Fruit fly (Drosophila melanogaster) whole organism, pupa: ENCODE data around the gene CG11504.

ENCODE experiments used
- CG10348 ChIP-seq: fragments of 200-800 bp; sonication (Bioruptor generic); IDR thresholded peaks from 2 replicates; pipeline ENCODE4 v1.3.6; 2022; ENCODE audit warnings: missing biosample characterization, missing genetic modification characterization
- CG12605 ChIP-seq: fragments of 200-800 bp; sonication (Bioruptor generic); IDR thresholded peaks from 2 replicates; pipeline ENCODE4 v1.3.6; 2022; ENCODE audit warnings: missing biosample characterization, missing genetic modification characterization
- CG13204 ChIP-seq: fragments of 200-800 bp; sonication (Bioruptor generic); optimal IDR thresholded peaks from 2 replicates; lab custom pipeline; 2018; ENCODE audit warnings: missing biosample characterization, mild to moderate bottlenecking, missing genetic modification characterization, moderate library complexity
- CG14655 ChIP-seq: fragments of 200-800 bp; sonication (Bioruptor generic); optimal IDR thresholded peaks from 3 replicates; lab custom pipeline; 2017; ENCODE audit warnings: mild to moderate bottlenecking, missing biosample characterization, missing genetic modification reagents, missing genetic modification characterization
- CG15710 ChIP-seq: fragments of 200-800 bp; sonication (Bioruptor generic); optimal IDR thresholded peaks from 2 replicates; lab custom pipeline; 2018; ENCODE audit warnings: missing biosample characterization, mild to moderate bottlenecking, missing genetic modification characterization, moderate library complexity
- CG17806 ChIP-seq: fragments of 200-800 bp; sonication (Bioruptor generic); optimal IDR thresholded peaks from 2 replicates; lab custom pipeline; 2018; ENCODE audit warnings: missing biosample characterization, mild to moderate bottlenecking, missing genetic modification characterization, moderate library complexity
- CG32121 ChIP-seq: fragments of 200-800 bp; sonication (Bioruptor generic); IDR thresholded peaks from 2 replicates; pipeline ENCODE4 v1.3.6; 2022; ENCODE audit warnings: missing biosample characterization, missing genetic modification characterization
- CG34367 ChIP-seq: fragments of 200-800 bp; sonication (Bioruptor generic); optimal IDR thresholded peaks from 2 replicates; lab custom pipeline; 2018; ENCODE audit warnings: missing biosample characterization, mild to moderate bottlenecking, missing genetic modification characterization
- CG4496 ChIP-seq: fragments of 200-800 bp; sonication (Bioruptor generic); IDR thresholded peaks from 3 replicates; pipeline ENCODE4 v1.3.6; 2022; ENCODE audit warnings: missing biosample characterization, missing genetic modification characterization
- CG8159 ChIP-seq: fragments of 200-800 bp; sonication (Bioruptor generic); optimal IDR thresholded peaks from 3 replicates; lab custom pipeline; 2018; ENCODE audit warnings: missing biosample characterization, mild to moderate bottlenecking, missing genetic modification characterization, moderate library complexity
- CG8301 ChIP-seq: fragments of 200-800 bp; sonication (Bioruptor generic); optimal IDR thresholded peaks from 2 replicates; lab custom pipeline; 2018; ENCODE audit warnings: missing biosample characterization, mild to moderate bottlenecking, missing genetic modification characterization
- CG9948 ChIP-seq: fragments of 200-800 bp; sonication (Bioruptor generic); optimal IDR thresholded peaks from 2 replicates; lab custom pipeline; 2018; ENCODE audit warnings: missing biosample characterization, mild to moderate bottlenecking, missing genetic modification characterization, moderate library complexity
- D1 ChIP-seq: fragments of 200-800 bp; sonication (Bioruptor generic); optimal IDR thresholded peaks from 2 replicates; lab custom pipeline; 2018; ENCODE audit warnings: missing biosample characterization, mild to moderate bottlenecking, missing genetic modification characterization, moderate library complexity
- EcR ChIP-seq: fragments of 200-800 bp; sonication (Bioruptor generic); optimal IDR thresholded peaks from 3 replicates; lab custom pipeline; 2019; ENCODE audit warnings: missing biosample characterization, missing genetic modification characterization, mild to moderate bottlenecking, moderate library complexity, missing genetic modification reagents
- Ets98B ChIP-seq: fragments of 200-800 bp; sonication (Bioruptor generic); IDR thresholded peaks from 2 replicates; pipeline ENCODE4 v1.3.6; 2022; ENCODE audit warnings: missing biosample characterization, missing genetic modification characterization
- Pif1A ChIP-seq: fragments of 200-800 bp; sonication (Bioruptor generic); optimal IDR thresholded peaks from 3 replicates; lab custom pipeline; 2016; ENCODE audit warnings: missing biosample characterization, missing genetic modification characterization
- Pif1B ChIP-seq: fragments of 200-800 bp; sonication (Bioruptor generic); optimal IDR thresholded peaks from 3 replicates; lab custom pipeline; 2016; ENCODE audit warnings: missing biosample characterization, missing genetic modification characterization
- Snoo ChIP-seq: fragments of 200-800 bp; sonication (Bioruptor generic); optimal IDR thresholded peaks from 3 replicates; lab custom pipeline; 2017; ENCODE audit warnings: missing biosample characterization, mild to moderate bottlenecking, missing genetic modification characterization, inconsistent platforms
- fd96Ca ChIP-seq: fragments of 200-800 bp; sonication (Bioruptor generic); IDR thresholded peaks from 3 replicates; pipeline ENCODE4 v1.3.6; 2022; ENCODE audit warnings: missing biosample characterization, missing genetic modification characterization
- gl ChIP-seq: fragments of 200-800 bp; sonication (Bioruptor generic); optimal IDR thresholded peaks from 2 replicates; lab custom pipeline; 2018; ENCODE audit warnings: missing biosample characterization, mild to moderate bottlenecking, missing genetic modification characterization
- rn ChIP-seq: fragments of 200-800 bp; sonication (Bioruptor generic); IDR thresholded peaks from 2 replicates; pipeline ENCODE4 v1.3.6; 2022; ENCODE audit warnings: missing biosample characterization, missing genetic modification characterization

Gene CG11504

dm6 chr3R:30032281-30032680 is 34.6 kb downstream of the CG11504 start:
- TF ChIP-seq CG15710 (tag; lab: Kevin White, UChicago), result no peak
- TF ChIP-seq CG32121, result no peak
- TF ChIP-seq rn (GFP tag; lab: Robert Waterston, UW), result no peak
- TF ChIP-seq D1 (tag; lab: Kevin White, UChicago), result no peak
- TF ChIP-seq CG10348, result no peak
- TF ChIP-seq CG8159 (tag; lab: Kevin White, UChicago), result no peak
- no peak for TF ChIP-seq CG17806 (tag; lab: Kevin White, UChicago)
- TF ChIP-seq CG9948 (tag; lab: Kevin White, UChicago), result no peak
- no peak for TF ChIP-seq Pif1A (GFP tag; lab: Kevin White, UChicago)
- no peak for TF ChIP-seq EcR (GFP tag; lab: Kevin White, UChicago)
- no peak for TF ChIP-seq CG13204 (GFP tag; lab: Kevin White, UChicago)
- no peak for TF ChIP-seq fd96Ca (GFP tag; lab: Robert Waterston, UW)
- no peak for TF ChIP-seq Snoo (tag; lab: Kevin White, UChicago)
- no peak for TF ChIP-seq CG14655
- TF ChIP-seq Pif1B (GFP tag; lab: Kevin White, UChicago), result no peak
- TF ChIP-seq CG4496 (GFP tag; lab: Robert Waterston, UW), result no peak
- TF ChIP-seq CG12605, result no peak
- no peak for TF ChIP-seq CG8301
- TF ChIP-seq CG34367 (tag; lab: Kevin White, UChicago), result no peak
- no peak for TF ChIP-seq gl (tag; lab: Kevin White, UChicago)

dm6 chr3R:30036609-30037008 is 38.9 kb downstream of the CG11504 start, which contains the start of gene ZIPIC:
Gene ZIPIC (minus strand): TSS chr3R:30036870.
- no peak for TF ChIP-seq CG14655
- no peak for TF ChIP-seq CG17806 (tag; lab: Kevin White, UChicago)
- TF ChIP-seq CG34367 (tag; lab: Kevin White, UChicago), result no peak
- TF ChIP-seq CG4496 (GFP tag; lab: Robert Waterston, UW), result no peak
- TF ChIP-seq EcR (GFP tag; lab: Kevin White, UChicago), result no peak
- TF ChIP-seq Pif1B (GFP tag; lab: Kevin White, UChicago), result no peak
- no peak for TF ChIP-seq Pif1A (GFP tag; lab: Kevin White, UChicago)
- TF ChIP-seq gl (tag; lab: Kevin White, UChicago), result no peak
- TF ChIP-seq CG9948 (tag; lab: Kevin White, UChicago), result no peak
- TF ChIP-seq Ets98B (GFP tag; lab: Robert Waterston, UW), result no peak
- TF ChIP-seq Snoo (tag; lab: Kevin White, UChicago), result no peak

dm6 chr3R:30037630-30038029 is 39.9 kb downstream of the CG11504 start, which contains the start of gene ocn:
Gene ocn (minus strand): TSS chr3R:30037730.
- TF ChIP-seq Snoo (tag; lab: Kevin White, UChicago) (no peak), CG14655 (no peak), CG32121 (no peak), CG34367 (tag; lab: Kevin White, UChicago) (no peak), D1 (tag; lab: Kevin White, UChicago) (no peak), Pif1B (GFP tag; lab: Kevin White, UChicago) (no peak), CG9948 (tag; lab: Kevin White, UChicago) (no peak), CG8159 (tag; lab: Kevin White, UChicago) (no peak), CG13204 (GFP tag; lab: Kevin White, UChicago) (no peak), Ets98B (GFP tag; lab: Robert Waterston, UW) (no peak), CG17806 (tag; lab: Kevin White, UChicago) (no peak)

dm6 chr3R:30038628-30039027 is 40.9 kb downstream of the CG11504 start, which contains the start of gene janB:
Gene janB (minus strand): TSS chr3R:30038728.
- TF ChIP-seq CG17806 (tag; lab: Kevin White, UChicago) (no peak), Ets98B (GFP tag; lab: Robert Waterston, UW) (no peak), gl (tag; lab: Kevin White, UChicago) (no peak), CG8159 (tag; lab: Kevin White, UChicago) (no peak), CG12605 (no peak), fd96Ca (GFP tag; lab: Robert Waterston, UW) (no peak), CG4496 (GFP tag; lab: Robert Waterston, UW) (no peak), CG13204 (GFP tag; lab: Kevin White, UChicago) (no peak), rn (GFP tag; lab: Robert Waterston, UW) (no peak)

DNA sequence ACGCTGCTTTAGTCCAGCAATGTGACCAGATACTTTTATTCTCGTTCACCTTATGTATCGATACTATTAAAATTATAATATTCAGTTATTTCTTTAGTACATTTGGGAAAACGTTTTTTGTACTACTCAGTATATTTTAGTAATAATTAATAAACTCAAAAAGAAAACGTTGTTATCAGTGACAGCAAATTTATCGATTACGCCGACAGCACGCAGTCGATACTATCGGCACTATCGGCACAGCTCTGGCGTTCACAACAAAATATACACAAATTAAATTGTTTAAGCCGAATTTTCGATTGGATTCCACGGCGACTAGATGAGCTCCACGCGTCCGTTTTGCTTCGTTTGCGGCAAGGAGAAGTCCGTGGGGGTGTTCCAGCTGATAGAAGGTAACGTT is 41.8 kb downstream of the CG11504 start, which contains the start of the genes janA, Sry-alpha and Sry-beta:
Gene janA, minus strand, starts transcription at position 40 of the 400 bp plus-strand sequence.
Gene Sry-alpha, plus strand, starts transcription at position 226 of the 400 bp plus-strand sequence.
Gene Sry-beta, plus strand, starts transcription at position 226 of the 400 bp plus-strand sequence.
- TF ChIP-seq CG15710 (tag; lab: Kevin White, UChicago), result peak; percentile 2
- TF ChIP-seq Ets98B (GFP tag; lab: Robert Waterston, UW), result no peak

- no peak for TF ChIP-seq CG10348
- no peak for TF ChIP-seq CG8301
- no peak for TF ChIP-seq CG17806 (tag; lab: Kevin White, UChicago)
- no peak for TF ChIP-seq CG34367 (tag; lab: Kevin White, UChicago)
- TF ChIP-seq, all 21 proteins: peak for 0
Measured at dm6 chr3R:30040879-30041278, 43.2 kb downstream of the CG11504 start.
